Worm (Caenorhabditis elegans) whole organism, dauer: ENCODE data around the gene srp-8.

Experiments used
- unc-62 ChIP-seq: sonication (generic microtip); optimal IDR thresholded peaks from 2 replicates; lab custom pipeline; 2017; ENCODE audit warnings: missing biosample characterization, missing genetic modification reagents, missing genetic modification characterization

The srp-8 gene

ce11 chrV:8185737-8186136 lies 2.3 kb downstream of the srp-8 start, which contains the start of gene F20D6.2:
Gene F20D6.2 (plus strand): TSS chrV:8186037.
- TF ChIP-seq unc-62 (GFP tag; lab: Kevin White, UChicago) = no peak

- TF ChIP-seq unc-62 (GFP tag; lab: Kevin White, UChicago) = no peak
These were observed 4.9 kb downstream of the srp-8 start, which contains the start of gene F20D6.15 for ce11 chrV:8188421-8188820. Gene F20D6.15 (minus strand): TSS chrV:8188467.

ce11 chrV:8190016-8190415 lies 6.5 kb downstream of the srp-8 start, which contains the start of gene F20D6.12:
Gene F20D6.12 (minus strand): TSS chrV:8190116.
- TF ChIP-seq unc-62 (GFP tag; lab: Kevin White, UChicago) = no peak

- TF ChIP-seq unc-62 (GFP tag; lab: Kevin White, UChicago) = no peak
These were observed 6.9 kb downstream of the srp-8 start, which contains the start of gene F20D6.1 for ce11 chrV:8190430-8190829. Gene F20D6.1 (plus strand): TSS chrV:8190730.

ce11 chrV:8195889-8196418 lies 12.5 kb downstream of the srp-8 start, which contains the start of gene F20D6.10:
Gene F20D6.10 (minus strand): TSS chrV:8195939.
- TF ChIP-seq unc-62 (GFP tag; lab: Kevin White, UChicago) = no peak

- no peak for TF ChIP-seq unc-62 (GFP tag; lab: Kevin White, UChicago)
These were observed 13.5 kb downstream of the srp-8 start for ce11 chrV:8196993-8197392.

ce11 chrV:8198994-8199393 lies 15.5 kb downstream of the srp-8 start, which contains the start of gene F20D6.11:
Gene F20D6.11 (minus strand): TSS chrV:8199094.
- no peak for TF ChIP-seq unc-62 (GFP tag; lab: Kevin White, UChicago)

- TF ChIP-seq unc-62 (GFP tag; lab: Kevin White, UChicago) = no peak
These were observed 17.9 kb downstream of the srp-8 start, which contains the start of gene cri-2 for ce11 chrV:8201229-8201858. Gene cri-2 (plus strand): TSS chrV:8201808.

- no peak for TF ChIP-seq unc-62 (GFP tag; lab: Kevin White, UChicago)
These were observed 19.7 kb downstream of the srp-8 start, which contains the start of gene cest-17 for ce11 chrV:8203085-8203643. Gene cest-17 (plus strand): TSS chrV:8203332.

ce11 chrV:8206931-8207330 lies 23.4 kb downstream of the srp-8 start, which contains the start of gene timp-1:
Gene timp-1 (plus strand): TSS chrV:8207235.
- no peak for TF ChIP-seq unc-62 (GFP tag; lab: Kevin White, UChicago)

ce11 chrV:8210527-8210926 lies 27.0 kb downstream of the srp-8 start:
- TF ChIP-seq unc-62 (GFP tag; lab: Kevin White, UChicago) = no peak

- TF ChIP-seq unc-62 (GFP tag; lab: Kevin White, UChicago) = no peak
These were observed 28.5 kb downstream of the srp-8 start for ce11 chrV:8211993-8212392.

- TF ChIP-seq unc-62 (GFP tag; lab: Kevin White, UChicago) = no peak
These were observed 29.3 kb downstream of the srp-8 start for ce11 chrV:8212816-8213215.

- TF ChIP-seq unc-62 (GFP tag; lab: Kevin White, UChicago) = no peak
These were observed 30.4 kb downstream of the srp-8 start, which contains the start of gene K07C11.7 for ce11 chrV:8213868-8214267. Gene K07C11.7 (minus strand): TSS chrV:8213968.

ce11 chrV:8215158-8215557 lies 31.7 kb downstream of the srp-8 start:
- TF ChIP-seq unc-62 (GFP tag; lab: Kevin White, UChicago) = no peak

ce11 chrV:8217118-8217517 lies 33.6 kb downstream of the srp-8 start:
- no peak for TF ChIP-seq unc-62 (GFP tag; lab: Kevin White, UChicago)
